Fruit fly (Drosophila melanogaster) whole organism, embryonic: Measurements from ENCODE around the gene CG34117.
A peak's percentile ranks its signal among the peaks of the same experiment; 100 is the strongest.

Experiments
- Atf3 ChIP-seq: fragments of 200-800 bp; sonication (Bioruptor generic); optimal IDR thresholded peaks from 3 replicates; lab custom pipeline; 2016; ENCODE audit warnings: missing biosample characterization, missing genetic modification characterization
- B-H1 ChIP-seq: fragments of 200-800 bp; sonication (Bioruptor generic); IDR thresholded peaks from 3 replicates; pipeline ENCODE4 v1.3.6; 2022; ENCODE audit warnings: missing biosample characterization, missing genetic modification characterization
- BtbVII ChIP-seq: fragments of 200-800 bp; sonication (Bioruptor generic); optimal IDR thresholded peaks from 3 replicates; lab custom pipeline; 2017; ENCODE audit warnings: missing biosample characterization, mild to moderate bottlenecking, missing genetic modification characterization
- CG1024 ChIP-seq: fragments of 200-800 bp; sonication (Bioruptor generic); IDR thresholded peaks from 2 replicates; pipeline ENCODE4 v1.3.6; 2022; ENCODE audit warnings: missing biosample characterization, missing genetic modification characterization
- CG10366 ChIP-seq: fragments of 200-800 bp; sonication (Bioruptor generic); IDR thresholded peaks from 2 replicates; pipeline ENCODE4 v1.3.6; 2022; ENCODE audit warnings: missing biosample characterization, missing genetic modification characterization
- CG10462 ChIP-seq: fragments of 200-800 bp; sonication (Bioruptor generic); optimal IDR thresholded peaks from 2 replicates; lab custom pipeline; 2016; ENCODE audit warnings: missing biosample characterization, missing genetic modification characterization
- CG10979 ChIP-seq: fragments of 200-800 bp; sonication (Bioruptor generic); optimal IDR thresholded peaks from 2 replicates; lab custom pipeline; 2018; ENCODE audit warnings: missing biosample characterization, mild to moderate bottlenecking, missing genetic modification characterization, moderate library complexity
- CG11247 ChIP-seq: fragments of 200-800 bp; sonication (Bioruptor generic); IDR thresholded peaks from 2 replicates; pipeline ENCODE4 v1.3.6; 2022; ENCODE audit warnings: missing biosample characterization, missing genetic modification characterization
- CG11723 ChIP-seq: fragments of 200-800 bp; sonication (Bioruptor generic); optimal IDR thresholded peaks from 2 replicates; lab custom pipeline; 2017; ENCODE audit warnings: missing biosample characterization, mild to moderate bottlenecking, missing genetic modification characterization
- CG14710 ChIP-seq: fragments of 200-800 bp; sonication (Bioruptor generic); optimal IDR thresholded peaks from 3 replicates; lab custom pipeline; 2019; ENCODE audit warnings: missing biosample characterization, mild to moderate bottlenecking, missing genetic modification characterization, moderate library complexity
- CG15011 ChIP-seq: fragments of 200-800 bp; sonication (Bioruptor generic); optimal IDR thresholded peaks from 3 replicates; lab custom pipeline; 2018; ENCODE audit warnings: missing biosample characterization, mild to moderate bottlenecking, missing genetic modification characterization
- CG1529 ChIP-seq: fragments of 200-800 bp; sonication (Bioruptor generic); optimal IDR thresholded peaks from 3 replicates; lab custom pipeline; 2018; ENCODE audit warnings: missing biosample characterization, missing genetic modification characterization
- CG15479 ChIP-seq: fragments of 200-800 bp; sonication (Bioruptor generic); optimal IDR thresholded peaks from 3 replicates; lab custom pipeline; 2019; ENCODE audit warnings: missing biosample characterization, mild to moderate bottlenecking, missing genetic modification characterization, moderate library complexity
- CG16815 ChIP-seq: fragments of 200-800 bp; sonication (Bioruptor generic); optimal IDR thresholded peaks from 3 replicates; lab custom pipeline; 2017; ENCODE audit warnings: missing biosample characterization, mild to moderate bottlenecking, missing genetic modification characterization
- CG17802 ChIP-seq: fragments of 200-800 bp; sonication (Bioruptor generic); optimal IDR thresholded peaks from 2 replicates; lab custom pipeline; 2018; ENCODE audit warnings: missing biosample characterization, mild to moderate bottlenecking, missing genetic modification characterization, moderate library complexity
- CG2678 ChIP-seq: fragments of 200-800 bp; sonication (Bioruptor generic); optimal IDR thresholded peaks from 3 replicates; lab custom pipeline; 2019; ENCODE audit warnings: missing biosample characterization, mild to moderate bottlenecking, missing genetic modification characterization, moderate library complexity
- CG31224 ChIP-seq: fragments of 200-800 bp; sonication (Bioruptor generic); IDR thresholded peaks from 2 replicates; pipeline ENCODE4 v1.3.6; 2022; ENCODE audit warnings: missing biosample characterization, missing genetic modification characterization
- CG4404 ChIP-seq: fragments of 200-800 bp; sonication (Bioruptor generic); IDR thresholded peaks from 2 replicates; pipeline ENCODE4 v1.3.6; 2022; ENCODE audit warnings: missing biosample characterization, missing genetic modification characterization
- CG4424 ChIP-seq: fragments of 200-800 bp; sonication (Bioruptor generic); optimal IDR thresholded peaks from 3 replicates; lab custom pipeline; 2016; ENCODE audit warnings: missing biosample characterization, missing genetic modification characterization
- CG4820 ChIP-seq: fragments of 200-800 bp; sonication (Bioruptor generic); optimal IDR thresholded peaks from 3 replicates; lab custom pipeline; 2016; ENCODE audit warnings: missing biosample characterization, missing genetic modification characterization
- CG7357 ChIP-seq: fragments of 200-800 bp; sonication (Bioruptor generic); IDR thresholded peaks from 3 replicates; pipeline ENCODE4 v1.3.6; 2022; ENCODE audit warnings: missing biosample characterization, missing genetic modification characterization
- CG7745 ChIP-seq: fragments of 200-800 bp; sonication (Bioruptor generic); optimal IDR thresholded peaks from 2 replicates; lab custom pipeline; 2018; ENCODE audit warnings: missing biosample characterization, mild to moderate bottlenecking, missing genetic modification characterization, moderate library complexity
- CG8290 ChIP-seq, 3 experiments: fragments of 200-800 bp; sonication (Bioruptor generic); optimal IDR thresholded peaks; 2 replicates each; lab custom pipeline; 2016 to 2019; ENCODE audit warnings: missing biosample characterization in 3 of 3, missing genetic modification characterization in 3 of 3, mild to moderate bottlenecking in 2 of 3, moderate library complexity in 1 of 3
- CG8359 ChIP-seq: fragments of 200-800 bp; sonication (Bioruptor generic); optimal IDR thresholded peaks from 2 replicates; lab custom pipeline; 2017; ENCODE audit warnings: missing biosample characterization, mild to moderate bottlenecking, missing genetic modification characterization, borderline replicate concordance
- CG8944 ChIP-seq: fragments of 200-800 bp; sonication (Bioruptor generic); optimal IDR thresholded peaks from 3 replicates; lab custom pipeline; 2016; ENCODE audit warnings: missing biosample characterization, missing genetic modification characterization
- CG9817 ChIP-seq: fragments of 200-800 bp; sonication (Bioruptor generic); optimal IDR thresholded peaks from 2 replicates; lab custom pipeline; 2018; ENCODE audit warnings: missing biosample characterization, mild to moderate bottlenecking, missing genetic modification characterization, moderate library complexity
- CrebB ChIP-seq: fragments of 200-800 bp; sonication (Bioruptor generic); optimal IDR thresholded peaks from 3 replicates; lab custom pipeline; 2018; ENCODE audit warnings: missing biosample characterization, mild to moderate bottlenecking, missing genetic modification characterization
- D ChIP-seq, 2 experiments: fragments of 200-800 bp in 1 of 2; fragments of >200 bp in 1 of 2; sonication (Bioruptor generic) in 1 of 2; optimal IDR thresholded peaks; 2 replicates in 1 of 2; 3 replicates in 1 of 2; lab custom pipeline; 2017; ENCODE audit warnings: mild to moderate bottlenecking in 1 of 2, missing biosample characterization in 1 of 2, missing genetic modification characterization in 1 of 2, missing genetic modification reagents in 1 of 2
- Hr3 ChIP-seq: fragments of 200-800 bp; sonication (Bioruptor generic); optimal IDR thresholded peaks from 3 replicates; lab custom pipeline; 2016; ENCODE audit warnings: missing biosample characterization, missing genetic modification characterization
- MBD-R2 ChIP-seq: fragments of 200-800 bp; sonication (Bioruptor generic); IDR thresholded peaks from 2 replicates; pipeline ENCODE4 v1.3.6; 2022; ENCODE audit warnings: missing biosample characterization, missing genetic modification characterization
- NFAT ChIP-seq: fragments of 200-800 bp; sonication (Bioruptor generic); IDR thresholded peaks from 2 replicates; pipeline ENCODE4 v1.3.6; 2022; ENCODE audit warnings: missing biosample characterization, missing genetic modification characterization
- Pdp1 ChIP-seq, 2 experiments: fragments of 200-800 bp; sonication (Bioruptor generic); optimal IDR thresholded peaks; 3 replicates each; lab custom pipeline; 2016; ENCODE audit warnings: missing biosample characterization in 2 of 2, missing genetic modification characterization in 2 of 2, mild to moderate bottlenecking in 1 of 2, moderate library complexity in 1 of 2
- Taf1 ChIP-seq: fragments of 200-800 bp; sonication (Bioruptor generic); IDR thresholded peaks from 2 replicates; pipeline ENCODE4 v1.3.6; 2022; ENCODE audit warnings: missing biosample characterization, missing genetic modification characterization
- Tbp ChIP-seq: fragments of >200 bp; optimal IDR thresholded peaks from 2 replicates; lab custom pipeline; 2018; ENCODE audit warnings: missing biosample characterization, missing genetic modification characterization
- Usf ChIP-seq: fragments of 200-800 bp; sonication (Bioruptor generic); optimal IDR thresholded peaks from 2 replicates; lab custom pipeline; 2017; ENCODE audit warnings: missing genotype, missing biosample characterization, missing genetic modification characterization
- disco-r ChIP-seq: fragments of 200-800 bp; sonication (Bioruptor generic); optimal IDR thresholded peaks from 2 replicates; lab custom pipeline; 2016; ENCODE audit warnings: missing biosample characterization, missing genetic modification characterization
- dm ChIP-seq: fragments of 200-800 bp; sonication (Bioruptor generic); optimal IDR thresholded peaks from 3 replicates; lab custom pipeline; 2016; ENCODE audit warnings: missing biosample characterization, missing genetic modification characterization
- dmrt11E ChIP-seq: fragments of 200-800 bp; sonication (Bioruptor generic); optimal IDR thresholded peaks from 3 replicates; lab custom pipeline; 2018; ENCODE audit warnings: missing biosample characterization, mild to moderate bottlenecking, missing genetic modification characterization, moderate library complexity
- gem ChIP-seq: fragments of 200-800 bp; sonication (Bioruptor generic); optimal IDR thresholded peaks from 2 replicates; lab custom pipeline; 2019; ENCODE audit warnings: missing biosample characterization, mild to moderate bottlenecking, missing genetic modification characterization, moderate library complexity
- hkb ChIP-seq, 2 experiments: fragments of 200-800 bp in 1 of 2; fragments of >200 bp in 1 of 2; sonication (Bioruptor generic) in 1 of 2; IDR thresholded peaks in 1 of 2; optimal IDR thresholded peaks in 1 of 2; 2 replicates each; pipeline versions ENCODE4 v1.3.6 to Lab custom; 2017 to 2022; ENCODE audit warnings: missing biosample characterization in 1 of 2, missing genetic modification characterization in 1 of 2
- lola ChIP-seq, 3 experiments: fragments of >200 bp in 2 of 3; fragments of 200-800 bp in 1 of 3; sonication (Bioruptor generic) in 1 of 3; optimal IDR thresholded peaks; 2 replicates each; lab custom pipeline; 2017 to 2019; ENCODE audit warnings: missing biosample characterization in 3 of 3, missing genetic modification characterization in 3 of 3, mild to moderate bottlenecking in 1 of 3, moderate library complexity in 1 of 3
- mirr ChIP-seq: fragments of 200-800 bp; sonication (Bioruptor generic); optimal IDR thresholded peaks from 3 replicates; lab custom pipeline; 2018; ENCODE audit warnings: missing biosample characterization, mild to moderate bottlenecking, missing genetic modification characterization
- nom ChIP-seq: fragments of 200-800 bp; sonication (Bioruptor generic); optimal IDR thresholded peaks from 2 replicates; lab custom pipeline; 2017; ENCODE audit warnings: missing biosample characterization, missing genetic modification characterization, mild to moderate bottlenecking, moderate library complexity, missing genetic modification reagents
- oc ChIP-seq: fragments of 200-800 bp; sonication (Bioruptor generic); optimal IDR thresholded peaks from 2 replicates; lab custom pipeline; 2018; ENCODE audit warnings: missing biosample characterization, mild to moderate bottlenecking, missing genetic modification characterization, moderate library complexity
- run ChIP-seq: fragments of 200-800 bp; sonication (Bioruptor generic); optimal IDR thresholded peaks from 3 replicates; lab custom pipeline; 2018; ENCODE audit warnings: missing biosample characterization, mild to moderate bottlenecking, missing genetic modification characterization
- shn ChIP-seq: fragments of 200-800 bp; sonication (Bioruptor generic); optimal IDR thresholded peaks from 3 replicates; lab custom pipeline; 2016; ENCODE audit warnings: missing biosample characterization, missing genetic modification characterization
- slp2 ChIP-seq: fragments of 200-800 bp; sonication (Bioruptor generic); optimal IDR thresholded peaks from 2 replicates; lab custom pipeline; 2016; ENCODE audit warnings: missing biosample characterization, missing genetic modification characterization
- vvl ChIP-seq: fragments of 200-800 bp; sonication (Bioruptor generic); IDR thresholded peaks from 2 replicates; pipeline ENCODE4 v1.3.6; 2022; ENCODE audit warnings: missing biosample characterization, missing genetic modification characterization

The CG34117 gene

DNA sequence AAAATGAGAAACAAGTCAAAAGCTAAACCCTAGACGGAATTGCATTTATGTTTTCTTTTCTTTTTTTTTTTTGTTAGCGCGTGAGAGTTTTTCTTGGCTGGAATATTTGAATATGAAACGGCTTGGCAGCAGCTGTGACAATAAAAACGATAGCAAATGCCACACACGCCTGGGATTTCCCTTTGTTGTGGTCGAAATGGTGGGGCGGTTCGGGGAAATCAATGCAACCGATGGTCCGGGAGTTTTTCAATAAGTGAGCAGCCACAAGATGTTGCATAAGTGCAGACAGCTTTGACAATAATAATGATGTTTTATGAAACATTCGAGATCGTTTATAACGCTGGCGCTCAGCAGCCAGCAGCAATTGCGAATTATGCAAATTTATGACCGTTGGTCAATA lies 23.1 kb downstream of the CG34117 start:
- TF ChIP-seq Pdp1 (GFP tag; optimal IDR thresholded peaks at IDR 0.05; lab: Kevin White, UChicago): peak in 1 of 2 experiments; percentile 56
- TF ChIP-seq mirr (GFP tag; lab: Kevin White, UChicago): no peak
- no peak for TF ChIP-seq CG10462 (GFP tag; lab: Kevin White, UChicago)
- peak; percentile 11 for TF ChIP-seq hkb (optimal IDR thresholded peaks at IDR 0.05; lab: Kevin White, UChicago)
- no peak for TF ChIP-seq hkb (GFP tag; IDR thresholded peaks at IDR 0.05; lab: Robert Waterston, UW)
- no peak for TF ChIP-seq CG4424 (GFP tag; lab: Kevin White, UChicago)
- TF ChIP-seq run (tag; lab: Kevin White, UChicago): peak; percentile 66
- no peak for TF ChIP-seq Taf1 (GFP tag; lab: Robert Waterston, UW)
- peak; percentile 46 for TF ChIP-seq oc
- TF ChIP-seq vvl: peak; percentile 61; the same call in 1 of the 2 replicates

DNA sequence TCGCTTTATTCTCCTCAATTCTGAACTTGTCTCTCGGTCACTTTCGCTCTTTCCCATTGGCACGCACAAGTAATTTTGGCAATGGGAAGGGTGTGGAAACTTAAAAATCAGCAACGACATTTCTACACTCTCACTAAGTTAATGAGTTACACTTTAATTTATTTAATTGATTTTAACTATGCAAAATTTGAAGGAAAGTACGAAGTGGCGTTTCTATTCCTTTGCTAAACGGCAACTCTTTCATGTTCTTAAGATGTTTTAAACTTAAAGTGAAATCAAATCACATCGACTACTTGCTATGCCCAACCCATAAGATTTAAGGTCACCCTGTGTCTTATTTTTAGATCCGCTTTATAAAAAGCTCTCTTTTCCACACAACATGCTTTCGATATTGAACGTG lies 29.4 kb downstream of the CG34117 start:
- TF ChIP-seq CG8290 (GFP tag; optimal IDR thresholded peaks at IDR 0.05; lab: Kevin White, UChicago) (no peak), CG8290 (tag; optimal IDR thresholded peaks at IDR 0.05; lab: Kevin White, UChicago) (no peak), CG1024 (GFP tag; lab: Robert Waterston, UW) (no peak), CG7357 (GFP tag; lab: Robert Waterston, UW) (peak; percentile 52; the same call in 1 of the 3 replicates), B-H1 (GFP tag; lab: Robert Waterston, UW) (peak; percentile 38; the same call in 1 of the 3 replicates), CG11723 (GFP tag; lab: Kevin White, UChicago) (peak; percentile 5), CG16815 (GFP tag; lab: Kevin White, UChicago) (no peak), CG15011 (GFP tag; lab: Kevin White, UChicago) (peak; percentile 0), slp2 (GFP tag; lab: Kevin White, UChicago) (peak; percentile 12), Tbp (GFP tag; lab: Kevin White, UChicago) (no peak), CG31224 (GFP tag; lab: Robert Waterston, UW) (peak; percentile 43; the same call in 1 of the 2 replicates), Usf (GFP tag; lab: Kevin White, UChicago) (no peak), CG9817 (tag; lab: Kevin White, UChicago) (peak; percentile 59), shn (no peak), nom (GFP tag; lab: Kevin White, UChicago) (no peak), CG8359 (GFP tag; lab: Kevin White, UChicago) (no peak), Atf3 (GFP tag; lab: Kevin White, UChicago) (no peak), CG10366 (GFP tag; lab: Robert Waterston, UW) (no peak), CrebB (tag; lab: Kevin White, UChicago) (no peak), CG8944 (GFP tag; lab: Kevin White, UChicago) (no peak), gem (tag; lab: Kevin White, UChicago) (peak; percentile 75), CG11247 (0 out of 2 replicates have a peak, but pooled peaks have one; percentile 27), CG1529 (GFP tag; lab: Kevin White, UChicago) (no peak), CG17802 (tag; lab: Kevin White, UChicago) (no peak), CG10979 (no peak), dmrt11E (no peak), Hr3 (GFP tag; lab: Kevin White, UChicago) (peak; percentile 44), NFAT (GFP tag; lab: Robert Waterston, UW) (peak; percentile 38; the same call in 1 of the 2 replicates), CG15479 (GFP tag; lab: Kevin White, UChicago) (no peak), D (optimal IDR thresholded peaks at IDR 0.05; lab: Kevin White, UChicago) (no peak), D (GFP tag; optimal IDR thresholded peaks at IDR 0.05; lab: Kevin White, UChicago) (no peak), CG4820 (GFP tag; lab: Kevin White, UChicago) (no peak), CG2678 (peak; percentile 75), MBD-R2 (GFP tag; lab: Robert Waterston, UW) (peak; percentile 19; the same call in 1 of the 2 replicates), disco-r (GFP tag; lab: Kevin White, UChicago) (no peak), CG14710 (no peak), dm (GFP tag; lab: Kevin White, UChicago) (no peak), BtbVII (GFP tag; lab: Kevin White, UChicago) (peak; percentile 65), lola (GFP tag; optimal IDR thresholded peaks at IDR 0.05; lab: Kevin White, UChicago) (no peak), CG4404 (GFP tag; lab: Robert Waterston, UW) (peak; percentile 37; the same call in 1 of the 2 replicates), CG7745 (tag; lab: Kevin White, UChicago) (no peak)
